Fruit fly (Drosophila melanogaster) whole organism, wandering third instar larva: ENCODE data around the gene Ahcy.

Experiments
- CG32264 ChIP-seq: fragments of 200-800 bp; sonication (Bioruptor generic); optimal IDR thresholded peaks from 2 replicates; lab custom pipeline; 2016; ENCODE audit warnings: missing biosample characterization, missing genetic modification characterization
- CrebA ChIP-seq: fragments of 200-800 bp; sonication (Bioruptor generic); optimal IDR thresholded peaks from 2 replicates; lab custom pipeline; 2016; ENCODE audit warnings: missing biosample characterization, mild to moderate bottlenecking, missing genetic modification characterization, borderline replicate concordance
- Dfd ChIP-seq: fragments of >200 bp; optimal IDR thresholded peaks from 2 replicates; lab custom pipeline; 2017; ENCODE audit warnings: missing biosample characterization, missing genetic modification characterization
- Dif ChIP-seq: fragments of 200-275, 200-300 bp; sonication (Bioruptor generic); optimal IDR thresholded peaks from 2 replicates; lab custom pipeline; 2018; ENCODE audit warnings: missing biosample characterization, missing genetic modification characterization; ENCODE audit not compliant: partially characterized antibody
- HLH106 ChIP-seq: fragments of 200-800 bp; optimal IDR thresholded peaks from 3 replicates; lab custom pipeline; 2019; ENCODE audit warnings: missing biosample characterization, mild to moderate bottlenecking, missing genetic modification characterization, moderate library complexity
- Hnf4 ChIP-seq: fragments of 200-800 bp; sonication (Bioruptor generic); optimal IDR thresholded peaks from 2 replicates; lab custom pipeline; 2016; ENCODE audit warnings: missing biosample characterization, mild to moderate bottlenecking, missing genetic modification characterization
- Hr78 ChIP-seq: fragments of >200 bp; optimal IDR thresholded peaks from 2 replicates; lab custom pipeline; 2017; ENCODE audit warnings: missing biosample characterization, missing genetic modification characterization
- Hr83 ChIP-seq: fragments of 200-300 bp; sonication (Bioruptor generic); optimal IDR thresholded peaks from 2 replicates; lab custom pipeline; 2016; ENCODE audit warnings: missing biosample characterization, mild to moderate bottlenecking, missing genetic modification characterization, moderate library complexity; ENCODE audit not compliant: poor library complexity, severe bottlenecking
- Mio ChIP-seq: sonication (Bioruptor generic); optimal IDR thresholded peaks from 2 replicates; lab custom pipeline; 2016; ENCODE audit warnings: missing biosample characterization, missing genetic modification characterization
- Myc ChIP-seq: fragments of >200 bp; optimal IDR thresholded peaks from 2 replicates; lab custom pipeline; 2017
- N ChIP-seq: fragments of >200 bp; optimal IDR thresholded peaks from 2 replicates; lab custom pipeline; 2018; ENCODE audit warnings: missing biosample characterization, missing external identifiers, missing genetic modification characterization
- OdsH ChIP-seq: fragments of 200-800 bp; sonication (Bioruptor generic); optimal IDR thresholded peaks from 2 replicates; lab custom pipeline; 2016; ENCODE audit warnings: missing biosample characterization, mild to moderate bottlenecking, missing genetic modification characterization
- Rel ChIP-seq, 2 experiments: fragments of 200-800 bp; sonication (Bioruptor generic) in 1 of 2; optimal IDR thresholded peaks; 2 replicates in 1 of 2; 3 replicates in 1 of 2; lab custom pipeline; 2016 to 2019; ENCODE audit warnings: mild to moderate bottlenecking in 2 of 2, missing biosample characterization in 2 of 2, missing genetic modification characterization in 2 of 2, moderate library complexity in 1 of 2
- Sp1 ChIP-seq: fragments of 200-800 bp; sonication (Bioruptor generic); optimal IDR thresholded peaks from 3 replicates; lab custom pipeline; 2019; ENCODE audit warnings: missing biosample characterization, mild to moderate bottlenecking, missing genetic modification characterization, moderate library complexity
- Vsx2 ChIP-seq: fragments of 200-300, 225-300 bp; sonication (Bioruptor generic); optimal IDR thresholded peaks from 2 replicates; lab custom pipeline; 2018; ENCODE audit warnings: missing biosample characterization, missing genetic modification characterization; ENCODE audit not compliant: partially characterized antibody
- br ChIP-seq: fragments of 200-800 bp; sonication (Bioruptor generic); optimal IDR thresholded peaks from 2 replicates; lab custom pipeline; 2016; ENCODE audit warnings: missing biosample characterization, missing genetic modification characterization
- brk ChIP-seq: fragments of 200-800 bp; sonication (Bioruptor generic); optimal IDR thresholded peaks from 2 replicates; lab custom pipeline; 2016; ENCODE audit warnings: missing biosample characterization, mild to moderate bottlenecking, missing genetic modification characterization
- dl ChIP-seq, 2 experiments: fragments of 175-275, 200-275 bp in 1 of 2; fragments of 200-275 bp in 1 of 2; sonication (Bioruptor generic); optimal IDR thresholded peaks; lab custom pipeline; 2018; ENCODE audit warnings: mild to moderate bottlenecking in 2 of 2, missing biosample characterization in 2 of 2, missing genetic modification characterization in 2 of 2, moderate library complexity in 2 of 2; ENCODE audit not compliant: partially characterized antibody in 2 of 2, insufficient read depth in 1 of 2
- dmrt93B ChIP-seq: fragments of 200-800 bp; sonication (Bioruptor generic); optimal IDR thresholded peaks from 2 replicates; lab custom pipeline; 2018; ENCODE audit warnings: missing biosample characterization, mild to moderate bottlenecking, missing genetic modification characterization
- dsf ChIP-seq: sonication (Bioruptor generic); optimal IDR thresholded peaks from 2 replicates; lab custom pipeline; 2016; ENCODE audit warnings: missing biosample characterization, missing genetic modification characterization, borderline replicate concordance
- foxo ChIP-seq, 2 experiments: fragments of 200-800 bp; sonication (Bioruptor generic); optimal IDR thresholded peaks; 2 replicates in 1 of 2; 3 replicates in 1 of 2; lab custom pipeline; 2016 to 2017; ENCODE audit warnings: missing biosample characterization in 2 of 2, missing genetic modification characterization in 2 of 2
- fru ChIP-seq: fragments of 200-800 bp; sonication (Bioruptor generic); optimal IDR thresholded peaks from 3 replicates; lab custom pipeline; 2016; ENCODE audit warnings: missing biosample characterization, mild to moderate bottlenecking, missing genetic modification characterization
- jim ChIP-seq: fragments of 175-275, 200-325 bp; sonication (Bioruptor generic); optimal IDR thresholded peaks from 2 replicates; lab custom pipeline; 2016; ENCODE audit warnings: missing biosample characterization, mild to moderate bottlenecking, missing genetic modification characterization
- lola ChIP-seq: fragments of >200 bp; optimal IDR thresholded peaks from 2 replicates; lab custom pipeline; 2017; ENCODE audit warnings: missing biosample characterization, missing genetic modification characterization
- rgr ChIP-seq: fragments of 200-800 bp; sonication (Bioruptor generic); optimal IDR thresholded peaks from 3 replicates; lab custom pipeline; 2016; ENCODE audit warnings: missing biosample characterization, mild to moderate bottlenecking, missing genetic modification characterization
- sage ChIP-seq: fragments of 200-800 bp; sonication (Bioruptor generic); optimal IDR thresholded peaks from 2 replicates; lab custom pipeline; 2016; ENCODE audit warnings: missing biosample characterization, mild to moderate bottlenecking, missing genetic modification characterization
- sv ChIP-seq: fragments of 200-800 bp; sonication (Bioruptor generic); optimal IDR thresholded peaks from 3 replicates; lab custom pipeline; 2016; ENCODE audit warnings: missing biosample characterization, missing genetic modification characterization
- usp ChIP-seq: fragments of >200 bp; optimal IDR thresholded peaks from 2 replicates; lab custom pipeline; 2017; ENCODE audit warnings: missing biosample characterization, missing genetic modification characterization

Gene Ahcy

DNA sequence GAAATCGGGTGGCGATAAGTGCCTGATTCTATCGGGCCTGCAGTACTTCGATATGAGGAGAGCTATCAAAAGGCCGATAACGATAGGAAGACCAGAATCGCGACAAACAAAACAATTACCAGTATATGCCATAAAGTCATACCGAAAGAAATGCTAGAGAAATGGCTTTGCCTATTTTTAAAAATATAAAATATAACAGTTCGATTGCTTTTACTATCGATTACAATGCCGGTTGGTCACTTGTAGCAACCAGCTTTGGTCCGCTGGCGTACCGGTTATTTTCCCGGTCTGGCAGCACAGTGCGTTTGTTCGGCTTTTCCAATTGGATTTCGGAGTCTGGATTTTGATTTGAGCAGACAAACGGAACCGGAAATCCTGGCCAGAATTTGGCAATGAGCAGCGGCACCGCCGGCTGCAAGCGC lies 12.4 kb downstream of the Ahcy start, which contains the start of the genes shtd, CG6294 and CG6299:
shtd (minus strand) TSS at position 6 of the 422 bp plus-strand sequence.
CG6294 (plus strand) TSS at position 287 of the 422 bp plus-strand sequence.
CG6299 (plus strand) TSS at position 287 of the 422 bp plus-strand sequence.
- TF ChIP-seq sage (no peak), dmrt93B (GFP tag; lab: Kevin White, UChicago) (no peak), Mio (GFP tag; lab: Kevin White, UChicago) (no peak), Hr78 (no peak), Vsx2 (peak; percentile 87), Myc (lab: Kevin White, UChicago) (peak; percentile 71), br (no peak), rgr (no peak), CG32264 (GFP tag; lab: Kevin White, UChicago) (no peak), Dif (peak; percentile 67), N (no peak), sv (GFP tag; lab: Kevin White, UChicago) (peak; percentile 12)

- TF ChIP-seq lola (GFP tag; lab: Kevin White, UChicago) (no peak), Rel (GFP tag; optimal IDR thresholded peaks at IDR 0.05; lab: Kevin White, UChicago) (no peak), Rel (tag; optimal IDR thresholded peaks at IDR 0.05; lab: Kevin White, UChicago) (peak; percentile 87)
- TF ChIP-seq, all 38 proteins: peak for 1
These were observed 14.5 kb downstream of the Ahcy start for dm6 chrX:15464531-15464930.

- TF ChIP-seq usp (GFP tag; lab: Kevin White, UChicago): no peak
- no peak for TF ChIP-seq lola (GFP tag; lab: Kevin White, UChicago)
- no peak for TF ChIP-seq Dfd (GFP tag; lab: Kevin White, UChicago)
- TF ChIP-seq fru: no peak
These were observed 15.3 kb downstream of the Ahcy start for dm6 chrX:15465410-15465809.

- TF ChIP-seq Rel (GFP tag; optimal IDR thresholded peaks at IDR 0.05; lab: Kevin White, UChicago): no peak
- no peak for TF ChIP-seq Rel (tag; optimal IDR thresholded peaks at IDR 0.05; lab: Kevin White, UChicago)
- TF ChIP-seq jim (GFP tag; lab: Kevin White, UChicago): no peak
- no peak for TF ChIP-seq dmrt93B (GFP tag; lab: Kevin White, UChicago)
- TF ChIP-seq Sp1 (GFP tag; lab: Kevin White, UChicago): no peak
- TF ChIP-seq CrebA (GFP tag; lab: Kevin White, UChicago): no peak
- no peak for TF ChIP-seq Hr83 (GFP tag; lab: Kevin White, UChicago)
- no peak for TF ChIP-seq dl (GFP tag; optimal IDR thresholded peaks at IDR 0.05; lab: Kevin White, UChicago; ENCODE audit: insufficient read depth in 1 of 2, partially characterized antibody in 2 of 2)
- no peak for TF ChIP-seq brk
- TF ChIP-seq foxo (GFP tag; optimal IDR thresholded peaks at IDR 0.05; lab: Kevin White, UChicago): no peak
These were observed 17.4 kb downstream of the Ahcy start, which contains the start of the genes CG15642 and CG15641 for dm6 chrX:15467402-15467941. Gene CG15642, minus strand, starts transcription at chrX:15467757. Gene CG15641, plus strand, starts transcription at chrX:15467891.

dm6 chrX:15471904-15472303 lies 21.8 kb downstream of the Ahcy start, which contains the start of the genes Grip128 and Alg14:
Gene Grip128, minus strand, starts transcription at chrX:15472119.
Gene Alg14, plus strand, starts transcription at chrX:15472164.
- TF ChIP-seq Hr83 (GFP tag; lab: Kevin White, UChicago): no peak
- no peak for TF ChIP-seq HLH106 (tag; lab: Kevin White, UChicago)
- TF ChIP-seq brk: no peak
- no peak for TF ChIP-seq fru
- TF ChIP-seq sage: no peak
- TF ChIP-seq CG32264 (GFP tag; lab: Kevin White, UChicago): no peak
- TF ChIP-seq Rel (GFP tag; optimal IDR thresholded peaks at IDR 0.05; lab: Kevin White, UChicago): no peak
- TF ChIP-seq Rel (tag; optimal IDR thresholded peaks at IDR 0.05; lab: Kevin White, UChicago): no peak
- TF ChIP-seq dsf (GFP tag; lab: Kevin White, UChicago): no peak
- no peak for TF ChIP-seq OdsH (GFP tag; lab: Kevin White, UChicago)
- TF ChIP-seq CrebA (GFP tag; lab: Kevin White, UChicago): no peak
- no peak for TF ChIP-seq dl (GFP tag; optimal IDR thresholded peaks at IDR 0.05; lab: Kevin White, UChicago; ENCODE audit: insufficient read depth in 1 of 2, partially characterized antibody in 2 of 2)
- no peak for TF ChIP-seq br
- no peak for TF ChIP-seq Hnf4 (GFP tag; lab: Kevin White, UChicago)
- no peak for TF ChIP-seq lola (GFP tag; lab: Kevin White, UChicago)
- TF ChIP-seq foxo (GFP tag; optimal IDR thresholded peaks at IDR 0.05; lab: Kevin White, UChicago): no peak
- no peak for TF ChIP-seq N
- TF ChIP-seq Sp1 (GFP tag; lab: Kevin White, UChicago): no peak
